Worm (Caenorhabditis elegans): Measurements from ENCODE around the gene F52E1.2.

ce11 chrV:8387056-8387455 is 23.3 kb upstream of the F52E1.2 start, which contains the start of gene gcy-7:
- no peak for TF ChIP-seq pqm-1 (tag; optimal IDR thresholded peaks at IDR 0.05)
- no peak for TF ChIP-seq nhr-11 (tag; optimal IDR thresholded peaks at IDR 0.05)
- no peak for TF ChIP-seq nhr-12 (tag; optimal IDR thresholded peaks at IDR 0.05)
- no peak for TF ChIP-seq elt-2 (tag; optimal IDR thresholded peaks at IDR 0.05)
- TF ChIP-seq nhr-23 (tag; optimal IDR thresholded peaks at IDR 0.05) = no peak
- TF ChIP-seq skn-1 (tag; optimal IDR thresholded peaks at IDR 0.05) = no peak
- TF ChIP-seq nhr-237 (tag; optimal IDR thresholded peaks at IDR 0.05) = no peak
- TF ChIP-seq jun-1 (tag; optimal IDR thresholded peaks at IDR 0.05) = no peak
- no peak for TF ChIP-seq unc-39 (tag; optimal IDR thresholded peaks at IDR 0.05)
- no peak for TF ChIP-seq R02D3.7 (tag; optimal IDR thresholded peaks at IDR 0.05)
- no peak for TF ChIP-seq ceh-9 (tag; optimal IDR thresholded peaks at IDR 0.05)
